Fruit fly (Drosophila melanogaster) Kc167 (cell line): ENCODE measurements around the gene S6k.

Source experiments
- Myc ChIP-seq: fragments of >200 bp; optimal IDR thresholded peaks from 2 replicates; lab custom pipeline; 2017; ENCODE audit warnings: missing external identifiers
- Sin3A ChIP-seq: fragments of >200 bp; optimal IDR thresholded peaks from 2 replicates; lab custom pipeline; 2018; ENCODE audit warnings: missing external identifiers
- h ChIP-seq: fragments of >200 bp; optimal IDR thresholded peaks from 3 replicates; lab custom pipeline; 2018; ENCODE audit warnings: missing external identifiers
- insv ChIP-seq: fragments of >200 bp; optimal IDR thresholded peaks from 3 replicates; lab custom pipeline; 2018; ENCODE audit warnings: missing external identifiers
- psq ChIP-seq: fragments of >200 bp; optimal IDR thresholded peaks from 2 replicates; lab custom pipeline; 2017; ENCODE audit warnings: missing external identifiers
- ttk ChIP-seq: sonication (Bioruptor generic); optimal IDR thresholded peaks from 2 replicates; lab custom pipeline; 2017; ENCODE audit warnings: missing external identifiers

dm6 chr3L:5797274-5797673 is 13.5 kb downstream of the S6k start:
- no peak for TF ChIP-seq ttk (lab: Kevin White, UChicago)
- no peak for TF ChIP-seq h
- TF ChIP-seq Myc (lab: Kevin White, UChicago) = no peak
- TF ChIP-seq psq (lab: Kevin White, UChicago) = no peak
- no peak for TF ChIP-seq insv (lab: Kevin White, UChicago)
- TF ChIP-seq Sin3A = no peak
